Worm (Caenorhabditis elegans) whole organism, L2 larva: ENCODE results near the gene fbxa-138.

Source experiments
- ZK546.5 ChIP-seq: sonication (generic microtip); optimal IDR thresholded peaks from 2 replicates; lab custom pipeline; 2017; ENCODE audit warnings: missing biosample characterization, missing genetic modification characterization
- aly-2 ChIP-seq: fragments of 150-350 bp; optimal IDR thresholded peaks from 2 replicates; lab custom pipeline; 2014; ENCODE audit warnings: missing biosample characterization, missing genetic modification characterization
- sma-3 ChIP-seq: sonication (generic microtip); optimal IDR thresholded peaks from 2 replicates; lab custom pipeline; 2016; ENCODE audit warnings: missing genetic modification reagents, missing genetic modification characterization, missing compliant biosample characterization
- unc-62 ChIP-seq: fragments of 150-350 bp; optimal IDR thresholded peaks from 2 replicates; lab custom pipeline; 2014; ENCODE audit warnings: missing biosample characterization, missing genetic modification reagents, missing genetic modification characterization

DNA sequence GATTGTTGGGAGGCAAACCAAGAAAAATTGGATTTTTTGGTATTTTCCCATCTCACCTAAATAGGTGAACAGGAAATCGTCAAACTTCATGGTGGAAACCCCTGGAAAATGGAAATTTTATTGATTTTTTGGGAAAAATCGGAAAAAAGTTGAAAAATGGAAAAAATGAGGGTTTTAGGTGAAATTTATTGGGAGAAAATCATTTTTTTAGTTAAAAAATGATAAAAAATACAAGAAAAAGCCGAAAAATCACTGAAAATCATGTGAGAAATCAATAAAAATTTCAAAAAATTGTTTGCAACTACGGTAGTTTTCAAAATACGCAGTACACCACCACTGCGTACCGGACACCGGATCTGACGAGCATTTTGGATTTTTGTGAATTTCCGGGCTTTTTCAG is 43.1 kb upstream of the fbxa-138 start, which contains the start of gene lelo-2:
- TF ChIP-seq unc-62 (no peak), aly-2 (no peak), ZK546.5 (no peak), sma-3 (no peak)
